Fruit fly (Drosophila melanogaster) whole organism, pupa: Measurements from ENCODE around the gene RYa-R.

Source experiments
- CG8159 ChIP-seq: fragments of 200-800 bp; sonication (Bioruptor generic); optimal IDR thresholded peaks from 3 replicates; lab custom pipeline; 2018; ENCODE audit warnings: missing biosample characterization, mild to moderate bottlenecking, missing genetic modification characterization, moderate library complexity
- rn ChIP-seq: fragments of 200-800 bp; sonication (Bioruptor generic); IDR thresholded peaks from 2 replicates; pipeline ENCODE4 v1.3.6; 2022; ENCODE audit warnings: missing biosample characterization, missing genetic modification characterization

DNA sequence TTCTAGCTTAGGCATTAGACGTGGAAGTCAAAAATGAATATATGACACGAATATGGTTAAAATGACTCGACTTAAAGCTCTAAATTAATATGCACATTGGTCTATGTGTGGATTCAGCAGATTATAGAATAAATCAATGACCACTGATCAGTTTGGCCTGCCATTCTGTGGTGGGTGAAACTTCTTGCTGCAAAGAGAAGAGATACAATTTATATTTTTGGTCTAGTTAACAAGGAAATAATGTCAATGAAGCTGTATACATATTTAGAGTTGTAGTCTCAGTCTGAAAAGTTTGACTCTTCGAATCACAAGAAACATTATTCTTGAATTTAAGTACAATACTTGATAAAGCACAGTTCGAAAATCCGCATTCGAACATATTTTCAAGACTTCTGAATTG is 68.4 kb downstream of the RYa-R start, which contains the start of gene CG43935:
- TF ChIP-seq CG8159 (no peak), rn (GFP tag; lab: Robert Waterston, UW) (no peak)
